Worm (Caenorhabditis elegans): ENCODE measurements around the gene ZC84.6.

The ZC84.6 gene

ce11 chrIII:9228190-9228589 is 28.7 kb upstream of the ZC84.6 start (continued):
- TF ChIP-seq lin-14 (GFP tag; optimal IDR thresholded peaks at IDR 0.05) (peak; percentile 61), fkh-10 (GFP tag; optimal IDR thresholded peaks at IDR 0.05) (no peak), zip-4 (GFP tag; optimal IDR thresholded peaks at IDR 0.05) (no peak), nhr-84 (tag; optimal IDR thresholded peaks at IDR 0.05) (no peak), nhr-237 (tag; optimal IDR thresholded peaks at IDR 0.05) (no peak), egl-27 (tag; optimal IDR thresholded peaks at IDR 0.05) (no peak), skn-1 (tag; optimal IDR thresholded peaks at IDR 0.05) (peak; percentile 10), hpl-2 (GFP tag; optimal IDR thresholded peaks at IDR 0.05) (no peak), mef-2 (tag; optimal IDR thresholded peaks at IDR 0.05) (no peak), ces-1 (GFP tag; optimal IDR thresholded peaks at IDR 0.05) (no peak)

ce11 chrIII:9224986-9225385 is 25.5 kb upstream of the ZC84.6 start:
- peak; percentile 30 for TF ChIP-seq aly-2 (tag; optimal IDR thresholded peaks at IDR 0.05)
- no peak for TF ChIP-seq Y116A8C.19 (tag; optimal IDR thresholded peaks at IDR 0.05; ENCODE audit: borderline replicate concordance)
- no peak for TF ChIP-seq lsy-2 (tag; optimal IDR thresholded peaks at IDR 0.05)
- TF ChIP-seq C04F5.9 (tag; optimal IDR thresholded peaks at IDR 0.05) = no peak
- no peak for TF ChIP-seq ama-1 (optimal IDR thresholded peaks at IDR 0.05)
- peak; percentile 21 for TF ChIP-seq lin-14 (GFP tag; optimal IDR thresholded peaks at IDR 0.05)
- TF ChIP-seq xbp-1 (tag; optimal IDR thresholded peaks at IDR 0.05) = no peak

ce11 chrIII:9215367-9215766 is 15.9 kb upstream of the ZC84.6 start, which contains the start of gene npr-29:
TSS of gene npr-29 (minus strand) at chrIII:9215467.
- TF ChIP-seq unc-86 (tag; optimal IDR thresholded peaks at IDR 0.05) (no peak), aly-2 (tag; optimal IDR thresholded peaks at IDR 0.05) (no peak), egl-13 (tag; optimal IDR thresholded peaks at IDR 0.05) (no peak), ztf-11 (tag; optimal IDR thresholded peaks at IDR 0.05) (no peak), grh-1 (GFP tag; IDR thresholded peaks at IDR 0.05) (no peak), unc-130 (tag; optimal IDR thresholded peaks at IDR 0.05) (no peak), nhr-77 (tag; optimal IDR thresholded peaks at IDR 0.05) (no peak)

- TF ChIP-seq nhr-85 (tag) (no peak), efl-1 (optimal IDR thresholded peaks at IDR 0.05) (no peak), efl-1 (GFP tag; optimal IDR thresholded peaks at IDR 0.05 in 1 of 2) (no peak), rnt-1 (tag; optimal IDR thresholded peaks at IDR 0.05) (no peak), egl-27 (tag; optimal IDR thresholded peaks at IDR 0.05) (no peak), ceh-82 (tag; optimal IDR thresholded peaks at IDR 0.05) (no peak), nhr-237 (tag; optimal IDR thresholded peaks at IDR 0.05) (no peak), F16B12.6 (tag; optimal IDR thresholded peaks at IDR 0.05) (no peak), aly-2 (tag; optimal IDR thresholded peaks at IDR 0.05) (no peak), dpl-1 (GFP tag; optimal IDR thresholded peaks at IDR 0.05) (no peak)
Observed at ce11 chrIII:9206185-9206584, 6.7 kb upstream of the ZC84.6 start, which contains the start of gene ZC84.1. TSS of gene ZC84.1 (minus strand) at chrIII:9206285.

- TF ChIP-seq irx-1 (tag; optimal IDR thresholded peaks at IDR 0.05) (no peak), dpl-1 (GFP tag; optimal IDR thresholded peaks at IDR 0.05) (no peak), fos-1 (tag; optimal IDR thresholded peaks at IDR 0.05) (no peak), dsc-1 (tag; optimal IDR thresholded peaks at IDR 0.05) (no peak), mef-2 (tag; optimal IDR thresholded peaks at IDR 0.05) (no peak)
Observed at ce11 chrIII:9201977-9202376, 2.5 kb upstream of the ZC84.6 start.

ce11 chrIII:9191091-9191490 is 8.4 kb downstream of the ZC84.6 start, which contains the start of gene cls-3:
TSS of gene cls-3 (minus strand) at chrIII:9191109.
- no peak for TF ChIP-seq nhr-84 (tag; optimal IDR thresholded peaks at IDR 0.05)
- peak; percentile 54 for TF ChIP-seq F16B12.6 (tag; optimal IDR thresholded peaks at IDR 0.05)
- TF ChIP-seq lsy-2 (tag; optimal IDR thresholded peaks at IDR 0.05) = peak; percentile 61 to 76
- no peak for TF ChIP-seq ceh-63 (GFP tag; optimal IDR thresholded peaks at IDR 0.05)
- TF ChIP-seq nhr-71 (tag; optimal IDR thresholded peaks at IDR 0.05) = peak; percentile 81
- TF ChIP-seq irx-1 (tag; optimal IDR thresholded peaks at IDR 0.05) = peak; percentile 33
- no peak for TF ChIP-seq nhr-76 (tag; optimal IDR thresholded peaks at IDR 0.05)
- no peak for TF ChIP-seq unc-98 (GFP tag; IDR thresholded peaks at IDR 0.05)
- TF ChIP-seq nhr-20 (tag; optimal IDR thresholded peaks at IDR 0.05) = peak; percentile 43
- peak; percentile 65 for TF ChIP-seq lir-3 (tag; optimal IDR thresholded peaks at IDR 0.05; ENCODE audit: poor library complexity)
- no peak for TF ChIP-seq aly-2 (tag; optimal IDR thresholded peaks at IDR 0.05)
- TF ChIP-seq aha-1 (tag; optimal IDR thresholded peaks at IDR 0.05) = no peak
- TF ChIP-seq sup-37 (GFP tag; optimal IDR thresholded peaks at IDR 0.05) = no peak
- TF ChIP-seq hpl-2 (GFP tag; optimal IDR thresholded peaks at IDR 0.05) = no peak
- TF ChIP-seq sox-4 (tag; optimal IDR thresholded peaks at IDR 0.05) = no peak
- peak; percentile 61 for TF ChIP-seq snu-23 (GFP tag; optimal IDR thresholded peaks at IDR 0.05)
- TF ChIP-seq nhr-47 (tag; optimal IDR thresholded peaks at IDR 0.05) = peak; percentile 68
- peak; percentile 50 for TF ChIP-seq swsn-7 (tag; optimal IDR thresholded peaks at IDR 0.05)
- TF ChIP-seq rnt-1 (tag; optimal IDR thresholded peaks at IDR 0.05) = peak; percentile 88

Measured in whole organism, L1 larva.